Worm (Caenorhabditis elegans): ENCODE data around the gene fbxb-49.

DNA sequence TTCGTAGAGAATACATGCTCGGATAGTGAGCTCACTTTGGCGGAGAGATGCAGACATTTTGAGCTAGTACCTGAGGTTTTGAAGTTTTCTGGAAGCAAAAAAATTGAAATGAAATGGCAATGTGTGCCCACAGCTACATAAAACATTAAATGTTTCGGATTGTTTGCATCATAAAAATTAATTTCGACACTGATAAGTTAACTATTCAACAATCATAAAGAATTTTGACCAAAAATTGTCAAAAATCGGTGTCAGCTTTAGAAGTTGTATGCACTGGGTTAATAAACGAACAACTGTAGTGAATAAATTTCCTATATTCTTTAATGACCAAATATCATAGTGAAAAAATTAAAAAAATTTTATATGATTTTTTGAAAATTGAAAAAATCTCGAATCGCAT is 50.6 kb downstream of the fbxb-49 start, which contains the start of gene fbxa-166:
- TF ChIP-seq ama-1 (optimal IDR thresholded peaks at IDR 0.05), result no peak
- TF ChIP-seq pha-4 (tag; optimal IDR thresholded peaks at IDR 0.05), result no peak
- no peak for TF ChIP-seq tbx-7 (tag; optimal IDR thresholded peaks at IDR 0.05)
